Fruit fly (Drosophila melanogaster) whole organism, embryonic: ENCODE results near the gene CG4017.

Source experiments
- Bgb ChIP-seq: fragments of 200-800 bp; sonication (Bioruptor generic); IDR thresholded peaks from 2 replicates; pipeline ENCODE4 v1.3.6; 2022; ENCODE audit warnings: missing biosample characterization, missing genetic modification characterization; ENCODE audit not compliant: partially characterized antibody
- C15 ChIP-seq: fragments of 200-800 bp; sonication (Bioruptor generic); IDR thresholded peaks from 3 replicates; pipeline ENCODE4 v1.3.6; 2022; ENCODE audit warnings: missing biosample characterization, missing genetic modification characterization
- CG10267 ChIP-seq: fragments of 200-800 bp; sonication (Bioruptor generic); optimal IDR thresholded peaks from 2 replicates; lab custom pipeline; 2018; ENCODE audit warnings: missing biosample characterization, mild to moderate bottlenecking, missing genetic modification characterization, moderate library complexity
- CG10321 ChIP-seq: fragments of 200-800 bp; sonication (Bioruptor generic); IDR thresholded peaks from 2 replicates; pipeline ENCODE4 v1.3.6; 2022; ENCODE audit warnings: missing biosample characterization, missing genetic modification characterization
- CG11247 ChIP-seq: fragments of 200-800 bp; sonication (Bioruptor generic); IDR thresholded peaks from 2 replicates; pipeline ENCODE4 v1.3.6; 2022; ENCODE audit warnings: missing biosample characterization, missing genetic modification characterization
- CG1233 ChIP-seq: fragments of 200-800 bp; sonication (Bioruptor generic); optimal IDR thresholded peaks from 4 replicates; lab custom pipeline; 2018; ENCODE audit warnings: missing biosample characterization, mild to moderate bottlenecking, missing genetic modification characterization
- CG12942 ChIP-seq: fragments of 200-800 bp; sonication (Bioruptor generic); optimal IDR thresholded peaks from 3 replicates; lab custom pipeline; 2016; ENCODE audit warnings: missing biosample characterization, missing genetic modification characterization
- CG13296 ChIP-seq: fragments of 200-800 bp; sonication (Bioruptor generic); optimal IDR thresholded peaks from 3 replicates; lab custom pipeline; 2018; ENCODE audit warnings: missing biosample characterization, mild to moderate bottlenecking, missing genetic modification characterization
- CG14710 ChIP-seq: fragments of 200-800 bp; sonication (Bioruptor generic); optimal IDR thresholded peaks from 3 replicates; lab custom pipeline; 2019; ENCODE audit warnings: missing biosample characterization, mild to moderate bottlenecking, missing genetic modification characterization, moderate library complexity
- CG15514 ChIP-seq: fragments of 200-800 bp; sonication (Bioruptor generic); optimal IDR thresholded peaks from 3 replicates; lab custom pipeline; 2017; ENCODE audit warnings: missing biosample characterization, missing genetic modification characterization, mild to moderate bottlenecking, moderate library complexity, missing genetic modification reagents
- CG18764 ChIP-seq: fragments of 200-800 bp; sonication (Bioruptor generic); optimal IDR thresholded peaks from 3 replicates; lab custom pipeline; 2016; ENCODE audit warnings: missing biosample characterization, missing genetic modification characterization
- CG31388 ChIP-seq: fragments of 200-800 bp; sonication (Bioruptor generic); optimal IDR thresholded peaks from 2 replicates; lab custom pipeline; 2016; ENCODE audit warnings: missing biosample characterization, missing genetic modification characterization
- CG33557 ChIP-seq: fragments of 200-800 bp; sonication (Bioruptor generic); optimal IDR thresholded peaks from 2 replicates; lab custom pipeline; 2019; ENCODE audit warnings: missing biosample characterization, mild to moderate bottlenecking, missing genetic modification characterization, moderate library complexity
- CG34422 ChIP-seq: fragments of 200-800 bp; sonication (Bioruptor generic); IDR thresholded peaks from 3 replicates; pipeline ENCODE4 v1.3.6; 2022; ENCODE audit warnings: missing biosample characterization, missing genetic modification characterization
- CG42726 ChIP-seq: fragments of 200-800 bp; sonication (Bioruptor generic); IDR thresholded peaks from 2 replicates; pipeline ENCODE4 v1.3.6; 2022; ENCODE audit warnings: missing biosample characterization, missing genetic modification characterization; ENCODE audit not compliant: partially characterized antibody
- CG4854 ChIP-seq: fragments of 200-800 bp; sonication (Bioruptor generic); optimal IDR thresholded peaks from 2 replicates; lab custom pipeline; 2016; ENCODE audit warnings: missing biosample characterization, missing genetic modification characterization, inconsistent platforms
- CG7839 ChIP-seq: fragments of 200-800 bp; sonication (Bioruptor generic); optimal IDR thresholded peaks from 3 replicates; lab custom pipeline; 2018; ENCODE audit warnings: missing biosample characterization, mild to moderate bottlenecking, missing genetic modification characterization, moderate library complexity
- CG9437 ChIP-seq: fragments of 200-800 bp; sonication (Bioruptor generic); optimal IDR thresholded peaks from 2 replicates; lab custom pipeline; 2018; ENCODE audit warnings: missing biosample characterization, mild to moderate bottlenecking, missing genetic modification characterization
- D ChIP-seq, 2 experiments: fragments of 200-800 bp in 1 of 2; fragments of >200 bp in 1 of 2; sonication (Bioruptor generic) in 1 of 2; optimal IDR thresholded peaks; 2 replicates in 1 of 2; 3 replicates in 1 of 2; lab custom pipeline; 2017; ENCODE audit warnings: mild to moderate bottlenecking in 1 of 2, missing biosample characterization in 1 of 2, missing genetic modification characterization in 1 of 2, missing genetic modification reagents in 1 of 2
- D19A ChIP-seq: fragments of 200-800 bp; optimal IDR thresholded peaks from 3 replicates; lab custom pipeline; 2019; ENCODE audit warnings: missing biosample characterization, mild to moderate bottlenecking, missing genetic modification characterization, moderate library complexity
- Doc2 ChIP-seq: fragments of 200-800 bp; sonication (Bioruptor generic); IDR thresholded peaks from 2 replicates; pipeline ENCODE4 v1.3.6; 2022; ENCODE audit warnings: missing biosample characterization, missing genetic modification characterization
- Elba2 ChIP-seq: fragments of 200-800 bp; sonication (Bioruptor generic); optimal IDR thresholded peaks from 3 replicates; lab custom pipeline; 2016; ENCODE audit warnings: missing biosample characterization, missing genetic modification characterization
- Fer2 ChIP-seq: fragments of 200-800 bp; sonication (Bioruptor generic); optimal IDR thresholded peaks from 2 replicates; lab custom pipeline; 2018; ENCODE audit warnings: missing biosample characterization, mild to moderate bottlenecking, missing genetic modification characterization, moderate library complexity
- Gug ChIP-seq: fragments of 200-800 bp; sonication (Bioruptor generic); IDR thresholded peaks from 4 replicates; pipeline ENCODE4 v1.3.6; 2022; ENCODE audit warnings: missing biosample characterization, missing genetic modification characterization
- Hey ChIP-seq: fragments of 200-800 bp; sonication (Bioruptor generic); optimal IDR thresholded peaks from 3 replicates; lab custom pipeline; 2018; ENCODE audit warnings: missing biosample characterization, mild to moderate bottlenecking, missing genetic modification characterization
- Hr3 ChIP-seq: fragments of 200-800 bp; sonication (Bioruptor generic); optimal IDR thresholded peaks from 3 replicates; lab custom pipeline; 2016; ENCODE audit warnings: missing biosample characterization, missing genetic modification characterization
- Nf-YA ChIP-seq: fragments of 200-800 bp; sonication (Bioruptor generic); IDR thresholded peaks from 2 replicates; pipeline ENCODE4 v1.3.6; 2022; ENCODE audit warnings: missing biosample characterization, missing genetic modification characterization
- Opbp ChIP-seq: fragments of 200-800 bp; sonication (Bioruptor generic); IDR thresholded peaks from 3 replicates; pipeline ENCODE4 v1.3.6; 2022; ENCODE audit warnings: missing biosample characterization, missing genetic modification characterization; ENCODE audit not compliant: partially characterized antibody
- bbx ChIP-seq: fragments of 200-800 bp; sonication (Bioruptor generic); IDR thresholded peaks from 2 replicates; pipeline ENCODE4 v1.3.6; 2022; ENCODE audit warnings: missing biosample characterization, missing genetic modification characterization; ENCODE audit not compliant: partially characterized antibody
- bowl ChIP-seq: fragments of 200-800 bp; sonication (Bioruptor generic); IDR thresholded peaks from 2 replicates; pipeline ENCODE4 v1.3.6; 2022; ENCODE audit warnings: missing biosample characterization, missing genetic modification characterization
- chn ChIP-seq: fragments of 200-800 bp; sonication (Bioruptor generic); optimal IDR thresholded peaks from 2 replicates; lab custom pipeline; 2016; ENCODE audit warnings: missing biosample characterization, missing genetic modification characterization
- crp ChIP-seq, 2 experiments: fragments of 200-800 bp; sonication (Bioruptor generic); optimal IDR thresholded peaks; 2 replicates in 1 of 2; 3 replicates in 1 of 2; lab custom pipeline; 2017; ENCODE audit warnings: missing biosample characterization in 2 of 2, missing genetic modification characterization in 2 of 2, mild to moderate bottlenecking in 1 of 2, moderate library complexity in 1 of 2
- gce ChIP-seq: fragments of 200-800 bp; sonication (Bioruptor generic); IDR thresholded peaks from 3 replicates; pipeline ENCODE4 v1.3.6; 2022; ENCODE audit warnings: missing biosample characterization, missing genetic modification characterization
- inv ChIP-seq: fragments of 200-800 bp; sonication (Bioruptor generic); IDR thresholded peaks from 2 replicates; pipeline ENCODE4 v1.3.6; 2022; ENCODE audit warnings: missing biosample characterization, missing genetic modification characterization; ENCODE audit not compliant: partially characterized antibody
- jigr1 ChIP-seq: fragments of 200-800 bp; sonication (Bioruptor generic); IDR thresholded peaks from 3 replicates; pipeline ENCODE4 v1.3.6; 2022; ENCODE audit warnings: missing biosample characterization, missing genetic modification characterization
- maf-S ChIP-seq: fragments of 200-800 bp; sonication (Bioruptor generic); optimal IDR thresholded peaks from 2 replicates; lab custom pipeline; 2016; ENCODE audit warnings: missing biosample characterization, missing genetic modification characterization
- mld ChIP-seq: fragments of 200-800 bp; sonication (Bioruptor generic); IDR thresholded peaks from 3 replicates; pipeline ENCODE4 v1.3.6; 2022; ENCODE audit warnings: missing biosample characterization, missing genetic modification characterization; ENCODE audit not compliant: partially characterized antibody
- pita ChIP-seq: fragments of 200-800 bp; sonication (Bioruptor generic); optimal IDR thresholded peaks from 2 replicates; lab custom pipeline; 2017; ENCODE audit warnings: missing biosample characterization, mild to moderate bottlenecking, missing genetic modification characterization
- ro ChIP-seq: fragments of 200-800 bp; sonication (Bioruptor generic); IDR thresholded peaks from 2 replicates; pipeline ENCODE4 v1.3.6; 2022; ENCODE audit warnings: missing biosample characterization, missing genetic modification characterization
- row ChIP-seq: fragments of 200-800 bp; sonication (Bioruptor generic); IDR thresholded peaks from 3 replicates; pipeline ENCODE4 v1.3.6; 2022; ENCODE audit warnings: missing biosample characterization, missing genetic modification characterization
- so ChIP-seq: fragments of 200-800 bp; sonication (Bioruptor generic); IDR thresholded peaks from 3 replicates; pipeline ENCODE4 v1.3.6; 2022; ENCODE audit warnings: missing biosample characterization, missing genetic modification characterization
- sqz ChIP-seq: fragments of 200-800 bp; sonication (Bioruptor generic); optimal IDR thresholded peaks from 3 replicates; lab custom pipeline; 2018; ENCODE audit warnings: missing biosample characterization, mild to moderate bottlenecking, missing genetic modification characterization
- trem ChIP-seq: fragments of 200-800 bp; optimal IDR thresholded peaks from 3 replicates; lab custom pipeline; 2019; ENCODE audit warnings: missing biosample characterization, mild to moderate bottlenecking, missing genetic modification characterization, moderate library complexity
- tx ChIP-seq: fragments of 200-800 bp; sonication (Bioruptor generic); optimal IDR thresholded peaks from 2 replicates; lab custom pipeline; 2016; ENCODE audit warnings: missing biosample characterization, missing genetic modification characterization
- unc-4 ChIP-seq: fragments of 200-800 bp; sonication (Bioruptor generic); IDR thresholded peaks from 2 replicates; pipeline ENCODE4 v1.3.6; 2022; ENCODE audit warnings: missing biosample characterization, missing genetic modification characterization; ENCODE audit not compliant: partially characterized antibody
- zfh2 ChIP-seq: fragments of 200-800 bp; sonication (Bioruptor generic); optimal IDR thresholded peaks from 2 replicates; lab custom pipeline; 2016; ENCODE audit warnings: missing biosample characterization, missing genetic modification characterization

CG4017 gene

dm6 chr2L:9757990-9758814, 8.7 kb upstream of the CG4017 start, which contains the start of gene zf30C (continued):
- TF ChIP-seq tx (GFP tag; lab: Kevin White, UChicago) (peak; percentile 90), CG13296 (peak; percentile 77), Nf-YA (GFP tag; lab: Robert Waterston, UW) (peak; percentile 30; the same call in 1 of the 2 replicates), jigr1 (GFP tag; lab: Robert Waterston, UW) (peak; percentile 74; the same call in 1 of the 3 replicates), D19A (tag; lab: Kevin White, UChicago) (peak; percentile 59), CG10321 (GFP tag; lab: Robert Waterston, UW) (peak; percentile 57; the same call in 1 of the 2 replicates), CG1233 (peak; percentile 62), CG14710 (tag; lab: Kevin White, UChicago) (peak; percentile 62), Gug (GFP tag; lab: Robert Waterston, UW) (peak; percentile 96), CG7839 (peak; percentile 76), D (optimal IDR thresholded peaks at IDR 0.05; lab: Kevin White, UChicago) (peak; percentile 7), D (GFP tag; optimal IDR thresholded peaks at IDR 0.05; lab: Kevin White, UChicago) (peak; percentile 72), crp (GFP tag; optimal IDR thresholded peaks at IDR 0.05; lab: Kevin White, UChicago) (peak in 1 of 2 experiments; percentile 38), so (GFP tag; lab: Robert Waterston, UW) (peak; percentile 68; the same call in 2 of the 3 replicates), row (GFP tag; lab: Robert Waterston, UW) (peak; percentile 91), CG11247 (GFP tag; lab: Robert Waterston, UW) (peak; percentile 86), C15 (GFP tag; lab: Robert Waterston, UW) (peak; percentile 67; the same call in 1 of the 3 replicates), Hey (peak; percentile 28), zfh2 (GFP tag; lab: Kevin White, UChicago) (peak; percentile 95), Bgb (GFP tag; lab: Robert Waterston, UW) (peak; percentile 63), inv (GFP tag; lab: Robert Waterston, UW) (peak; percentile 58; the same call in 1 of the 2 replicates), CG4854 (GFP tag; lab: Kevin White, UChicago) (peak; percentile 76), trem (tag; lab: Kevin White, UChicago) (peak; percentile 62), CG10267 (tag; lab: Kevin White, UChicago) (peak; percentile 70), Hr3 (GFP tag; lab: Kevin White, UChicago) (peak; percentile 85), chn (GFP tag; lab: Kevin White, UChicago) (peak; percentile 95), CG31388 (GFP tag; lab: Kevin White, UChicago) (peak; percentile 73), bowl (GFP tag; lab: Robert Waterston, UW) (peak; percentile 39; the same call in 1 of the 2 replicates), pita (GFP tag; lab: Kevin White, UChicago) (no peak), sqz (GFP tag; lab: Kevin White, UChicago) (no peak), mld (GFP tag; lab: Robert Waterston, UW) (no peak), bbx (GFP tag; lab: Robert Waterston, UW) (peak; percentile 45; the same call in 1 of the 2 replicates), CG33557 (GFP tag; lab: Kevin White, UChicago) (peak; percentile 38), Elba2 (peak; percentile 10), Fer2 (tag; lab: Kevin White, UChicago) (peak; percentile 59), maf-S (GFP tag; lab: Kevin White, UChicago) (peak; percentile 88), CG34422 (GFP tag; lab: Robert Waterston, UW) (peak; percentile 87), CG15514 (peak; percentile 100), ro (GFP tag; lab: Robert Waterston, UW) (0 out of 2 replicates have a peak, but pooled peaks have one; percentile 30), gce (GFP tag; lab: Robert Waterston, UW) (peak; percentile 64; the same call in 1 of the 3 replicates), CG42726 (GFP tag; lab: Robert Waterston, UW) (peak; percentile 57; the same call in 1 of the 2 replicates), Doc2 (GFP tag; lab: Robert Waterston, UW) (0 out of 2 replicates have a peak, but pooled peaks have one; percentile 53), CG12942 (GFP tag; lab: Kevin White, UChicago) (peak; percentile 70), Opbp (GFP tag; lab: Robert Waterston, UW) (peak; percentile 75), CG9437 (GFP tag; lab: Kevin White, UChicago) (peak; percentile 57), unc-4 (GFP tag; lab: Robert Waterston, UW) (peak; percentile 41), CG18764 (GFP tag; lab: Kevin White, UChicago) (peak; percentile 78)
